Worm (Caenorhabditis elegans) whole organism, midembryonic: ENCODE measurements around the gene clec-263.

ENCODE experiments used
- flt-1 ChIP-seq: fragments of 200-800 bp; sonication (Bioruptor generic); IDR thresholded peaks from 2 replicates; pipeline ENCODE4 v1.3.6; 2022; ENCODE audit warnings: missing genetic modification characterization, missing compliant biosample characterization
- med-1 ChIP-seq: sonication (generic microtip); optimal IDR thresholded peaks from 2 replicates; lab custom pipeline; 2017; ENCODE audit warnings: missing genetic modification characterization, mild to moderate bottlenecking, missing compliant biosample characterization, antibody characterized with exemption, missing genetic modification reagents; ENCODE audit not compliant: insufficient read depth
- ztf-23 ChIP-seq: fragments of 200-800 bp; sonication (Bioruptor generic); IDR thresholded peaks from 2 replicates; pipeline ENCODE4 v1.3.6; 2022; ENCODE audit warnings: missing genetic modification reagents, missing genetic modification characterization, missing compliant biosample characterization

- no peak for TF ChIP-seq ztf-23
- TF ChIP-seq flt-1 (GFP tag; lab: Robert Waterston, UW) = no peak
- no peak for TF ChIP-seq med-1
These were observed 5.1 kb downstream of the clec-263 start, which contains the start of gene F26F2.8 for ce11 chrV:20579534-20579933.
